Fruit fly (Drosophila melanogaster): Measurements from ENCODE around the gene Teh3.

The Teh3 gene

DNA sequence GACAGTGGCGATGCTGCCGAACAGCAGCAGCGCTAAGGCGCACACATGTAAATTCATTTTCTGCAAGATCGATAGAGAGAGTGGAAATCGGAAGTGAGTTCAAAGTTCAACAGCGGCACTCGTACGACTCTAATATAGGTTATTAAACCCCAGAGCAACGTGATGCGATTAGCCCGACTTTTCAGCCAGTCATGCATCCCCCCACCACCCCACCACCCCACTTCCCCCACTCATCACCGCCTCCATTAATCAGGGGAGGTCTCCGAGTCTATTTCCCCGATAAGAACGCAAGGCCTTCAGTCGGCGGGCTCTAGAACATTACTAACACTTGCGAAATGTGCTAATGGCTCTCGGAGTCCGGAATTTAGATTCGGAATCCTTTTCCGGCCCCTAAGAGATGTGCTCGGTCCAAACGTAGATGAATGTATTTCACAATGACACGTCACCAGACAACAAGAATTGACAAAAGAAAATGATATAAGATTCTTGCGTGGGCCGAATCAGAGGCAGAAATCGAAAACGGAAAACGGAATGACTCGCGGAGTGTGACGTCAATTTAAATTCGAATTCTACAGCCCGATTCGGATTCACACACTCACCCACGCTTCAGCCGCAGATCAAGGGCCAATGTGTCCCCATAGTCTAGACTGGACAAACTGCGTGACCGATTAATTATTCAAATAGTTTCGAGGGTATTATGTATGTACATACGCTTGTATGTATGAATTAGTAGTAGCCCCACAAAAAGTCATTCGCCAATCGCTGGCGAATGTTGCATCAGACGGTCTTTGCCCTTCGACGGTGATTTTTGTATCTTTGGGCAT, 41.4 kb upstream of the Teh3 start:
- no peak for TF ChIP-seq HLH106 (tag; optimal IDR thresholded peaks at IDR 0.05)
- no peak for TF ChIP-seq Rel (GFP tag; optimal IDR thresholded peaks at IDR 0.05)
- peak; percentile 46 for TF ChIP-seq Rel (tag; optimal IDR thresholded peaks at IDR 0.05)
- peak; percentile 6 for TF ChIP-seq Hnf4 (GFP tag; optimal IDR thresholded peaks at IDR 0.05)

DNA sequence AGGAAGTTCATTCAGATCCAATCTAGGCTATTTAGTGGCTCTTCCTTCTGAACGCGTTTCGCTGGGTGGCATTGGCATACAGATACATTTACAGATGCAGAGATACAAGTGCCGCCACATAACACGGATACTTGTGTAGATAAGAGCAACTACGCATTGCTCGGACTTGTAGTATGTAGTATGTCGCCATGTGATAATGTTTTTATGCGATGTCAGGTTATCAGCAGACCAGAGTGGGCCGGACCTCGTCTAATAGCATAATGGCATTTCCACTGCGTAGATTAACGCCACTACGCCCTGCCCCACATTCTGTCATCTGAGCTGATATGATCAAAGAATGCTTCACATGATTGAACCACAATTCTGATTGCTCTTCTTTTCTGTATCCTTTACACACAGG, 37.3 kb upstream of the Teh3 start:
- TF ChIP-seq psq (GFP tag; optimal IDR thresholded peaks at IDR 0.05): no peak
- no peak for TF ChIP-seq HLH106 (tag; optimal IDR thresholded peaks at IDR 0.05)
- TF ChIP-seq sage (GFP tag; optimal IDR thresholded peaks at IDR 0.05): no peak
- no peak for TF ChIP-seq rgr (GFP tag; optimal IDR thresholded peaks at IDR 0.05)
- no peak for TF ChIP-seq CrebA (GFP tag; optimal IDR thresholded peaks at IDR 0.05; ENCODE audit: borderline replicate concordance)
- TF ChIP-seq N (GFP tag; optimal IDR thresholded peaks at IDR 0.05): no peak
- TF ChIP-seq ey (GFP tag; optimal IDR thresholded peaks at IDR 0.05): no peak
- TF ChIP-seq Jra (GFP tag; optimal IDR thresholded peaks at IDR 0.05): no peak
- no peak for TF ChIP-seq sv (GFP tag; optimal IDR thresholded peaks at IDR 0.05)
- no peak for TF ChIP-seq Dif (GFP tag; optimal IDR thresholded peaks at IDR 0.05; ENCODE audit: partially characterized antibody)
- TF ChIP-seq woc (GFP tag; optimal IDR thresholded peaks at IDR 0.05): no peak
- no peak for TF ChIP-seq pan (optimal IDR thresholded peaks at IDR 0.05)
- no peak for TF ChIP-seq tai (GFP tag; optimal IDR thresholded peaks at IDR 0.05)
- TF ChIP-seq CG32264 (GFP tag; optimal IDR thresholded peaks at IDR 0.05): no peak
- no peak for TF ChIP-seq dl (GFP tag; optimal IDR thresholded peaks at IDR 0.05; ENCODE audit: insufficient read depth in 1 of 2, partially characterized antibody in 2 of 2)
- TF ChIP-seq brk (GFP tag; optimal IDR thresholded peaks at IDR 0.05): no peak

DNA sequence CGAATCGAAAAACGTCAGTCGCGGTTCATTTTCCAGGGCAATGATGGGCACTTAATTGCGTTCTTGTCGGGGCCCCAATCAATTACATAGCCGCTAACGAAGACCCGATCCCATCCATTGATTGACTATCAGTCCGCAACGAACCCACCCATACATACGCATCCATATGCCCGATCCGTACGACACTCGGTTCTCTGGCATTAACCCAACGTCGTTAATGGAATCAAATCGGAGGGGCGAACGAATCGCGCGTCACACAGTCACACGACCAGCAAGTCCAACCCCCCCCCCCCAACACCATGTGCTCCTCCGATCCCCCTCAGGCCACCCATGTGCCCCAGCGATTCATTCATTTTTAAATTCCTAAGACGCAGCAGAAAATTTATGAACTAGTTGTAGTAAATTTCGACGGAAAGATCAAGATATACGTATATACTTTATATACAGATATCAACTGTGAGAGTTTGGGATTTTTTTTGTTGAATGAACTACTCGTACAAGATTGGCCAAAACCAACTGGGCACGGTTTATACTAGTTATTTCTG, 36.8 kb upstream of the Teh3 start:
- TF ChIP-seq Dif (GFP tag; optimal IDR thresholded peaks at IDR 0.05; ENCODE audit: partially characterized antibody) (no peak), Rel (GFP tag; optimal IDR thresholded peaks at IDR 0.05) (no peak), Rel (tag; optimal IDR thresholded peaks at IDR 0.05) (peak; percentile 44)

DNA sequence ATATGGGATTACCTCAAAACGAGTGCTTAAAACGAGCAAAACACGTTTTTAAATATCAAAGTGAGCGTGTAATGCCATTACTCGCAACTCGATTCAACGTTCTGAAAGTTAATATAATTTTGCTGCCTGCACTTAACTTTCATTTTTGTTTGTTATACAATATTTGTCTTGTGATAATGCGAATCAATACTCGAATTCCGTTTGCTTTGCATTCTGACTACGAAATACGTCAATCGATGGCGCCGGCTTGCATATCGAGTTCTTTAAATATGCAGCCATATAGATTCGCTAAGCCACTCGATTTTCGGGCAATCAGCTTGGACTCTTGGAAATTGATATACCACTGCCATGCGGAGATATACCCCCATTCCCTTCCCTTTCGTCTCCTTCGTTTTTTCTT, 36.2 kb upstream of the Teh3 start:
- TF ChIP-seq N (GFP tag; optimal IDR thresholded peaks at IDR 0.05) (no peak), dsf (GFP tag; optimal IDR thresholded peaks at IDR 0.05; ENCODE audit: borderline replicate concordance) (no peak), Hr78 (GFP tag; optimal IDR thresholded peaks at IDR 0.05) (no peak), Dfd (GFP tag; optimal IDR thresholded peaks at IDR 0.05) (no peak), OdsH (GFP tag; optimal IDR thresholded peaks at IDR 0.05) (peak; percentile 34), dmrt93B (GFP tag; optimal IDR thresholded peaks at IDR 0.05) (no peak), Hnf4 (GFP tag; optimal IDR thresholded peaks at IDR 0.05) (peak; percentile 40), sage (GFP tag; optimal IDR thresholded peaks at IDR 0.05) (no peak), foxo (GFP tag; optimal IDR thresholded peaks at IDR 0.05) (peak in 1 of 2 experiments; percentile 22), Jra (GFP tag; optimal IDR thresholded peaks at IDR 0.05) (no peak), Dif (GFP tag; optimal IDR thresholded peaks at IDR 0.05; ENCODE audit: partially characterized antibody) (no peak), CG32264 (GFP tag; optimal IDR thresholded peaks at IDR 0.05) (no peak), lola (GFP tag; optimal IDR thresholded peaks at IDR 0.05) (no peak), br (GFP tag; optimal IDR thresholded peaks at IDR 0.05) (peak; percentile 7), fru (GFP tag; optimal IDR thresholded peaks at IDR 0.05) (peak; percentile 58), HLH106 (tag; optimal IDR thresholded peaks at IDR 0.05) (no peak), Sp1 (GFP tag; optimal IDR thresholded peaks at IDR 0.05) (no peak), tai (GFP tag; optimal IDR thresholded peaks at IDR 0.05) (no peak), ey (GFP tag; optimal IDR thresholded peaks at IDR 0.05) (no peak), woc (GFP tag; optimal IDR thresholded peaks at IDR 0.05) (no peak), CG9705 (GFP tag; optimal IDR thresholded peaks at IDR 0.05) (no peak), rgr (GFP tag; optimal IDR thresholded peaks at IDR 0.05) (peak; percentile 56), Mio (GFP tag; optimal IDR thresholded peaks at IDR 0.05) (no peak), Rel (GFP tag; optimal IDR thresholded peaks at IDR 0.05) (no peak), Rel (tag; optimal IDR thresholded peaks at IDR 0.05) (no peak), pan (optimal IDR thresholded peaks at IDR 0.05) (no peak), Hr83 (GFP tag; optimal IDR thresholded peaks at IDR 0.05; ENCODE audit: poor library complexity, severe bottlenecking) (peak; percentile 41), Vsx2 (GFP tag; optimal IDR thresholded peaks at IDR 0.05; ENCODE audit: partially characterized antibody) (no peak), GATAd (GFP tag; optimal IDR thresholded peaks at IDR 0.05) (no peak), Abd-B (GFP tag; optimal IDR thresholded peaks at IDR 0.05) (no peak), Myc (optimal IDR thresholded peaks at IDR 0.05) (no peak), psq (GFP tag; optimal IDR thresholded peaks at IDR 0.05) (peak; percentile 4), dl (GFP tag; optimal IDR thresholded peaks at IDR 0.05; ENCODE audit: insufficient read depth in 1 of 2, partially characterized antibody in 2 of 2) (no peak), sv (GFP tag; optimal IDR thresholded peaks at IDR 0.05) (no peak), usp (GFP tag; optimal IDR thresholded peaks at IDR 0.05) (no peak), jim (GFP tag; optimal IDR thresholded peaks at IDR 0.05) (no peak), brk (GFP tag; optimal IDR thresholded peaks at IDR 0.05) (no peak), CrebA (GFP tag; optimal IDR thresholded peaks at IDR 0.05; ENCODE audit: borderline replicate concordance) (no peak), h (GFP tag; optimal IDR thresholded peaks at IDR 0.05) (peak; percentile 4)

Measured in whole organism, wandering third instar larva.